Worm (Caenorhabditis elegans) whole organism, early embryonic: ENCODE results near the gene B0454.6.

Experiments used
- B0310.2 ChIP-seq: sonication (generic microtip); optimal IDR thresholded peaks from 2 replicates; lab custom pipeline; 2016; ENCODE audit warnings: mild to moderate bottlenecking, missing genetic modification characterization, missing compliant biosample characterization
- aly-1 ChIP-seq: sonication (generic microtip); optimal IDR thresholded peaks from 2 replicates; lab custom pipeline; 2016; ENCODE audit warnings: missing genetic modification characterization, missing compliant biosample characterization
- ama-1 ChIP-seq: fragments of 150-350 bp; optimal IDR thresholded peaks from 2 replicates; lab custom pipeline; 2014
- ceh-36 ChIP-seq: sonication (generic microtip); optimal IDR thresholded peaks from 2 replicates; lab custom pipeline; 2016; ENCODE audit warnings: missing genetic modification characterization, inconsistent platforms, missing compliant biosample characterization
- ets-7 ChIP-seq: sonication (generic microtip); optimal IDR thresholded peaks from 2 replicates; lab custom pipeline; 2016; ENCODE audit warnings: missing genotype, missing genetic modification characterization, missing compliant biosample characterization
- flt-1 ChIP-seq: fragments of 200-800 bp; sonication (Bioruptor generic); IDR thresholded peaks from 2 replicates; pipeline ENCODE4 v1.3.6; 2022; ENCODE audit warnings: missing genetic modification characterization, missing compliant biosample characterization
- hmbx-1 ChIP-seq: sonication (generic microtip); optimal IDR thresholded peaks from 2 replicates; lab custom pipeline; 2016; ENCODE audit warnings: mild to moderate bottlenecking, missing genetic modification characterization, missing compliant biosample characterization
- scrt-1 ChIP-seq: fragments of 200-800 bp; sonication (Bioruptor generic); IDR thresholded peaks from 2 replicates; pipeline ENCODE4 v1.3.6; 2022; ENCODE audit warnings: missing genetic modification characterization, missing compliant biosample characterization
- sea-1 ChIP-seq: fragments of 200-800 bp; sonication (Bioruptor generic); conservative IDR thresholded peaks from 2 replicates; pipeline ENCODE4 v1.3.6; 2022; ENCODE audit warnings: missing genetic modification characterization, missing compliant biosample characterization
- tra-4 ChIP-seq: sonication (generic microtip); optimal IDR thresholded peaks from 2 replicates; lab custom pipeline; 2017; ENCODE audit warnings: missing genetic modification characterization, missing compliant biosample characterization

DNA sequence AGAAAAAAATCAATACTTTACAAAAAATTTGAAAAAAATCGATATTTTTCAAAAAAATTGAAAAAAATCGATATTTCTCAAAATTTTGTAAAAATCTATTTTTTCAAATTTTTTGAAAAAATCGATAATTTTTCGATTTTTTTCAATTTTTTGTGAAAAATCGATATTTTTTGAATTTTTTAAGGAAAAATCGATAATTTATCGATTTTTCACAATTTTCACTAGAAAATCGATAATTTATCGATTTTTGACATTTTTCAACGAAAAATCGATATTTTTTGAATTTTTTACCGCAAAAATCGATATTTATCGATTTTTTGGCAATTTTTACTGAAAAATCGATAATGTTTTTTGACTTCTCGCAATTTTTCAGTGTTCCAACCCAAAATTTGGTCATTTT is 30.8 kb downstream of the B0454.6 start:
- TF ChIP-seq ama-1 (lab: Kevin White, UChicago) (no peak), scrt-1 (GFP tag; lab: Robert Waterston, UW) (no peak), flt-1 (GFP tag; lab: Robert Waterston, UW) (no peak), ceh-36 (no peak), B0310.2 (tag; lab: Kevin White, UChicago) (no peak), tra-4 (tag; lab: Kevin White, UChicago) (no peak), aly-1 (no peak), ets-7 (no peak), sea-1 (GFP tag; lab: Robert Waterston, UW) (no peak), hmbx-1 (tag; lab: Kevin White, UChicago) (no peak)
